Worm (Caenorhabditis elegans) whole organism, L2 larva: Measurements from ENCODE around the gene rad-51.

Source experiments
- C34F6.9 ChIP-seq: fragments of 150-350 bp; optimal IDR thresholded peaks from 2 replicates; lab custom pipeline; 2014; ENCODE audit warnings: missing biosample characterization, missing genetic modification characterization
- F13H6.1 ChIP-seq: sonication (generic microtip); optimal IDR thresholded peaks from 2 replicates; lab custom pipeline; 2016; ENCODE audit warnings: missing genetic modification characterization, missing compliant biosample characterization
- R02D3.7 ChIP-seq: fragments of 150-350 bp; optimal IDR thresholded peaks from 2 replicates; lab custom pipeline; 2014; ENCODE audit warnings: missing biosample characterization, missing genetic modification characterization
- Y55F3AM.14 ChIP-seq: fragments of 200-800 bp; sonication (Bioruptor generic); optimal IDR thresholded peaks from 2 replicates; lab custom pipeline; 2018; ENCODE audit warnings: mild to moderate bottlenecking, missing genetic modification characterization, missing compliant biosample characterization
- ZK546.5 ChIP-seq: sonication (generic microtip); optimal IDR thresholded peaks from 2 replicates; lab custom pipeline; 2017; ENCODE audit warnings: missing biosample characterization, missing genetic modification characterization
- alr-1 ChIP-seq: fragments of 150-350 bp; optimal IDR thresholded peaks from 2 replicates; lab custom pipeline; 2014; ENCODE audit warnings: missing biosample characterization, missing genetic modification characterization
- blmp-1 ChIP-seq: sonication (generic microtip); optimal IDR thresholded peaks from 2 replicates; lab custom pipeline; 2017; ENCODE audit warnings: missing genetic modification characterization, mild to moderate bottlenecking, missing compliant biosample characterization, antibody characterized with exemption, moderate library complexity; ENCODE audit not compliant: insufficient read depth
- ceh-16 ChIP-seq: fragments of 150-350 bp; optimal IDR thresholded peaks from 2 replicates; lab custom pipeline; 2014; ENCODE audit warnings: missing biosample characterization, missing genetic modification characterization
- ceh-82 ChIP-seq: fragments of 150-350 bp; optimal IDR thresholded peaks from 2 replicates; lab custom pipeline; 2014; ENCODE audit warnings: missing biosample characterization, missing genetic modification characterization
- crh-2 ChIP-seq: sonication (generic microtip); optimal IDR thresholded peaks from 2 replicates; lab custom pipeline; 2017; ENCODE audit warnings: missing biosample characterization, missing genetic modification characterization
- dmd-4 ChIP-seq: sonication (generic microtip); optimal IDR thresholded peaks from 2 replicates; lab custom pipeline; 2017; ENCODE audit warnings: missing biosample characterization, missing genetic modification characterization
- egl-27 ChIP-seq: sonication (generic microtip); optimal IDR thresholded peaks from 3 replicates; lab custom pipeline; 2017; ENCODE audit warnings: missing biosample characterization, missing genetic modification reagents, missing genetic modification characterization
- elt-1 ChIP-seq: fragments of 150-350 bp; optimal IDR thresholded peaks from 2 replicates; lab custom pipeline; 2014; ENCODE audit warnings: missing biosample characterization, missing genetic modification characterization
- elt-3 ChIP-seq: sonication (generic microtip); optimal IDR thresholded peaks from 2 replicates; lab custom pipeline; 2017; ENCODE audit warnings: missing biosample characterization, missing genetic modification characterization
- fos-1 ChIP-seq: fragments of 150-350 bp; optimal IDR thresholded peaks from 2 replicates; lab custom pipeline; 2014; ENCODE audit warnings: missing biosample characterization, missing genetic modification characterization
- gmeb-1 ChIP-seq: fragments of 150-350 bp; optimal IDR thresholded peaks from 2 replicates; lab custom pipeline; 2014; ENCODE audit warnings: missing biosample characterization, missing genetic modification characterization
- lin-11 ChIP-seq: fragments of 150-350 bp; sonication (generic microtip); optimal IDR thresholded peaks from 2 replicates; lab custom pipeline; 2014; ENCODE audit warnings: missing biosample characterization, missing genetic modification characterization, inconsistent platforms, mixed read lengths
- lin-13 ChIP-seq: fragments of 150-350 bp; optimal IDR thresholded peaks from 2 replicates; lab custom pipeline; 2014; ENCODE audit warnings: missing biosample characterization, missing genetic modification reagents, missing genetic modification characterization
- lin-39 ChIP-seq: fragments of 150-350 bp; optimal IDR thresholded peaks from 2 replicates; lab custom pipeline; 2014; ENCODE audit warnings: missing biosample characterization, missing genetic modification reagents, missing genetic modification characterization
- lsy-2 ChIP-seq, 2 experiments: fragments of 150-350 bp in 1 of 2; sonication (generic microtip) in 1 of 2; optimal IDR thresholded peaks; 2 replicates each; lab custom pipeline; 2014 to 2017; ENCODE audit warnings: missing biosample characterization in 2 of 2, missing genetic modification characterization in 2 of 2
- mab-5 ChIP-seq: fragments of 150-350 bp; optimal IDR thresholded peaks from 2 replicates; lab custom pipeline; 2014; ENCODE audit warnings: missing biosample characterization, missing genetic modification characterization
- mdl-1 ChIP-seq, 2 experiments: fragments of 150-350 bp in 1 of 2; sonication (generic microtip) in 1 of 2; optimal IDR thresholded peaks; 2 replicates each; lab custom pipeline; 2017; ENCODE audit warnings: missing biosample characterization in 2 of 2, missing genetic modification characterization in 2 of 2
- nhr-10 ChIP-seq: sonication (generic microtip); optimal IDR thresholded peaks from 2 replicates; lab custom pipeline; 2017; ENCODE audit warnings: missing biosample characterization, missing genetic modification characterization
- nhr-11 ChIP-seq: fragments of 150-350 bp; optimal IDR thresholded peaks from 2 replicates; lab custom pipeline; 2014; ENCODE audit warnings: missing biosample characterization, missing genetic modification characterization
- nhr-129 ChIP-seq: fragments of 150-350 bp; optimal IDR thresholded peaks from 2 replicates; lab custom pipeline; 2014; ENCODE audit warnings: missing biosample characterization, missing genetic modification characterization
- nhr-21 ChIP-seq: fragments of 150-350 bp; optimal IDR thresholded peaks from 2 replicates; lab custom pipeline; 2014; ENCODE audit warnings: missing biosample characterization, missing genetic modification characterization
- nhr-237 ChIP-seq: fragments of 150-350 bp; optimal IDR thresholded peaks from 2 replicates; lab custom pipeline; 2014; ENCODE audit warnings: missing biosample characterization, missing genetic modification characterization
- nhr-25 ChIP-seq: fragments of 150-350 bp; sonication (generic microtip); optimal IDR thresholded peaks from 3 replicates; lab custom pipeline; 2014; ENCODE audit warnings: missing biosample characterization, missing genetic modification characterization
- nhr-6 ChIP-seq: fragments of 150-350 bp; optimal IDR thresholded peaks from 2 replicates; lab custom pipeline; 2014; ENCODE audit warnings: missing biosample characterization, missing genetic modification characterization
- peb-1 ChIP-seq: fragments of 150-350 bp; optimal IDR thresholded peaks from 2 replicates; lab custom pipeline; 2014; ENCODE audit warnings: missing biosample characterization, missing genetic modification characterization
- sem-4 ChIP-seq: fragments of 150-350 bp; optimal IDR thresholded peaks from 2 replicates; lab custom pipeline; 2014; ENCODE audit warnings: missing biosample characterization, missing genetic modification reagents, missing genetic modification characterization
- skn-1 ChIP-seq: sonication (generic microtip); optimal IDR thresholded peaks from 2 replicates; lab custom pipeline; 2017; ENCODE audit warnings: missing biosample characterization, missing genetic modification characterization
- sma-3 ChIP-seq: sonication (generic microtip); optimal IDR thresholded peaks from 2 replicates; lab custom pipeline; 2016; ENCODE audit warnings: missing genetic modification reagents, missing genetic modification characterization, missing compliant biosample characterization
- sma-9 ChIP-seq, 2 experiments: fragments of 150-350 bp in 1 of 2; sonication (generic microtip) in 1 of 2; optimal IDR thresholded peaks; 2 replicates each; lab custom pipeline; 2014 to 2016; ENCODE audit warnings: missing genetic modification characterization in 2 of 2, mild to moderate bottlenecking in 1 of 2, missing biosample characterization in 1 of 2, missing compliant biosample characterization in 1 of 2, missing genetic modification reagents in 1 of 2, moderate library complexity in 1 of 2
- snpc-4 ChIP-seq: fragments of 150-350 bp; optimal IDR thresholded peaks from 2 replicates; lab custom pipeline; 2014; ENCODE audit warnings: missing biosample characterization, missing genetic modification characterization
- unc-39 ChIP-seq: fragments of 150-350 bp; optimal IDR thresholded peaks from 2 replicates; lab custom pipeline; 2014; ENCODE audit warnings: missing biosample characterization, missing genetic modification characterization
- unc-55 ChIP-seq: fragments of 150-350 bp; sonication (generic microtip); optimal IDR thresholded peaks from 3 replicates; lab custom pipeline; 2014; ENCODE audit warnings: missing biosample characterization, missing genetic modification reagents, missing genetic modification characterization
- unc-62 ChIP-seq: fragments of 150-350 bp; optimal IDR thresholded peaks from 2 replicates; lab custom pipeline; 2014; ENCODE audit warnings: missing biosample characterization, missing genetic modification reagents, missing genetic modification characterization
- zag-1 ChIP-seq: fragments of 150-350 bp; optimal IDR thresholded peaks from 2 replicates; lab custom pipeline; 2014; ENCODE audit warnings: missing biosample characterization, missing genetic modification characterization
- ztf-1 ChIP-seq: fragments of 200-800 bp; sonication (Bioruptor generic); conservative IDR thresholded peaks from 2 replicates; pipeline ENCODE4 v1.3.6; 2022; ENCODE audit warnings: missing genetic modification characterization, missing compliant biosample characterization
- ztf-4 ChIP-seq: fragments of 150-350 bp; optimal IDR thresholded peaks from 2 replicates; lab custom pipeline; 2014; ENCODE audit warnings: missing biosample characterization, missing genetic modification characterization

rad-51 gene

DNA sequence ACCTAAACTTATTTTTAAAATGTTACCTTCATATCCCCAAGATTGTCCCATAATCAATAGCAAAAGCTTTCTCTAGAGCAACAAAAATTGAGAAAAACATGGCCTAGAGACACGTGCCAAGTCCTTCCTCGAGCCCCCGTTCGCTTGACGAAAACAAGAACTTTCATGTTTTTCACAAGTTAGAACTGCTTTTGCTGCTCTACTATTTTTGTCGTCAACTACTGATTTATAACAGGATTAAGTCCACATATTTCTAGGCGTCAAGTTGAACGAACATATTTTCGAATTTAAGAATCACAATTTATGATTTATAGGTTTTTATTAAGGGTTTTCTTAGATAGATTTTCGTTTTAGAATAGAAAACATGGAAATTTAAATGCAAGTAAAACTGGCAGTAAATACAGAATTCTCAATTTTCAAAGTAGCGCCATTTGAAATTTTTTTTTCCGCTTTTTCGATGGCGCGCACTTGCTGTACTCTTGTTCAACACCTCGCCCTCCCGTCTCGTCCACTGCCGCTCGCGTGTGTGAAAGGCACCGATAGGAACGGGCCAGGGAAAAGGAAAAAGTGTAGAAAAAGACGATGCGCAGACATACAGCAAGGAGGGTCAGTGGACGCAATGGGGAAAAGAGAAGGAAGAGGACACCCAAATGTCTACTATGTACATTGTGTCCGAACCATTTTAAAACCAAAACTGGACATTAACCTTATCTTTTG lies at the start of gene rad-51:
Gene rad-51 (minus strand): TSS at position 51 of the 717 bp plus-strand sequence.
- peak; percentile 9 for TF ChIP-seq sma-9 (GFP tag; optimal IDR thresholded peaks at IDR 0.05; lab: Kevin White, UChicago)
- TF ChIP-seq sma-9 (tag; optimal IDR thresholded peaks at IDR 0.05; lab: Kevin White, UChicago), result no peak
- no peak for TF ChIP-seq nhr-237 (tag; lab: Kevin White, UChicago)
- TF ChIP-seq unc-39 (tag; lab: Kevin White, UChicago), result no peak
- peak; percentile 41 for TF ChIP-seq zag-1
- TF ChIP-seq ceh-16 (tag; lab: Kevin White, UChicago), result no peak
- TF ChIP-seq gmeb-1, result peak; percentile 74
- peak; percentile 46 for TF ChIP-seq lin-11 (tag; lab: Kevin White, UChicago)
- peak; percentile 92 for TF ChIP-seq crh-2 (tag; lab: Kevin White, UChicago)
- TF ChIP-seq unc-55 (GFP tag; lab: Kevin White, UChicago), result peak; percentile 52
- TF ChIP-seq lin-39 (tag; lab: Kevin White, UChicago), result no peak
- TF ChIP-seq nhr-10 (tag; lab: Kevin White, UChicago), result no peak
- peak; percentile 53 for TF ChIP-seq lin-13 (GFP tag; lab: Kevin White, UChicago)
- no peak for TF ChIP-seq R02D3.7 (tag; lab: Kevin White, UChicago)
- no peak for TF ChIP-seq egl-27
- peak; percentile 80 for TF ChIP-seq nhr-129 (tag; lab: Kevin White, UChicago)
- TF ChIP-seq nhr-11, result no peak
- peak in 1 of 2 experiments; percentile 59 for TF ChIP-seq lsy-2 (tag; optimal IDR thresholded peaks at IDR 0.05; lab: Kevin White, UChicago)
- peak; percentile 29 for TF ChIP-seq nhr-25
- TF ChIP-seq dmd-4 (tag; lab: Kevin White, UChicago), result no peak
- peak; percentile 17 for TF ChIP-seq nhr-21 (tag; lab: Kevin White, UChicago)
- no peak for TF ChIP-seq unc-62
- TF ChIP-seq sem-4, result no peak
- no peak for TF ChIP-seq mab-5 (tag; lab: Kevin White, UChicago)
- peak; percentile 75 for TF ChIP-seq C34F6.9 (tag; lab: Kevin White, UChicago)
- TF ChIP-seq mdl-1 (tag; optimal IDR thresholded peaks at IDR 0.05; lab: Kevin White, UChicago), result peak in 1 of 2 experiments; percentile 43
- TF ChIP-seq fos-1 (tag; lab: Kevin White, UChicago), result peak; percentile 65
- no peak for TF ChIP-seq ztf-1 (GFP tag; lab: Robert Waterston, UW)

DNA sequence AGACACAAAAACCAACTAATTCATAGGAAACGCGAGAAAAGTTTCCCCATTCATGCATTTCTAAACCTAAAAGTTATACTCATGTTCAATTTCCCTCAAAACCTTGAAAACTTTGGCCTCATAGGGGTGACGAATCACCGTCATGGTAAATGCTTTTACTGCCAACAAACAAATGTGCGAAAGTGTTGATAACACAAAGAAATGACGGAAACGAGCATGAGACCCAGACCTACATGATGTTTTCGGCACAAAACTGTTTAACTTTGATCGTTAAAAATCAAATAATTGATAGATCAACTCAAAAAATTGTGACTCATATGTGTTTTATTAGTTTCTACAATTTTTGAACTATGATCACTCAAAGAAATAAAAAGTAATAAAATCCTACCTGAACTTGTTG lies 47.8 kb upstream of the rad-51 start:
- TF ChIP-seq alr-1 (tag; lab: Kevin White, UChicago) (no peak), gmeb-1 (peak; percentile 32), egl-27 (no peak), sma-9 (GFP tag; optimal IDR thresholded peaks at IDR 0.05; lab: Kevin White, UChicago) (peak; percentile 22), sma-9 (tag; optimal IDR thresholded peaks at IDR 0.05; lab: Kevin White, UChicago) (no peak), dmd-4 (tag; lab: Kevin White, UChicago) (no peak), fos-1 (tag; lab: Kevin White, UChicago) (peak; percentile 93), nhr-11 (no peak), nhr-21 (tag; lab: Kevin White, UChicago) (no peak), lin-39 (tag; lab: Kevin White, UChicago) (no peak), ZK546.5 (tag; lab: Kevin White, UChicago) (no peak), lin-13 (GFP tag; lab: Kevin White, UChicago) (no peak), ceh-82 (no peak), nhr-10 (tag; lab: Kevin White, UChicago) (no peak), unc-62 (no peak), snpc-4 (no peak), sem-4 (no peak), elt-1 (tag; lab: Kevin White, UChicago) (no peak), elt-3 (tag; lab: Kevin White, UChicago) (no peak), ztf-4 (tag; lab: Kevin White, UChicago) (no peak), nhr-129 (tag; lab: Kevin White, UChicago) (peak; percentile 36), Y55F3AM.14 (GFP tag; lab: Kevin White, UChicago) (no peak), lsy-2 (tag; optimal IDR thresholded peaks at IDR 0.05; lab: Kevin White, UChicago) (no peak), mdl-1 (tag; optimal IDR thresholded peaks at IDR 0.05; lab: Kevin White, UChicago) (no peak), nhr-237 (tag; lab: Kevin White, UChicago) (no peak), crh-2 (tag; lab: Kevin White, UChicago) (peak; percentile 70), nhr-6 (tag; lab: Kevin White, UChicago) (no peak), unc-55 (GFP tag; lab: Kevin White, UChicago) (peak; percentile 45)
- TF ChIP-seq, all 48 proteins: peak for 6

DNA sequence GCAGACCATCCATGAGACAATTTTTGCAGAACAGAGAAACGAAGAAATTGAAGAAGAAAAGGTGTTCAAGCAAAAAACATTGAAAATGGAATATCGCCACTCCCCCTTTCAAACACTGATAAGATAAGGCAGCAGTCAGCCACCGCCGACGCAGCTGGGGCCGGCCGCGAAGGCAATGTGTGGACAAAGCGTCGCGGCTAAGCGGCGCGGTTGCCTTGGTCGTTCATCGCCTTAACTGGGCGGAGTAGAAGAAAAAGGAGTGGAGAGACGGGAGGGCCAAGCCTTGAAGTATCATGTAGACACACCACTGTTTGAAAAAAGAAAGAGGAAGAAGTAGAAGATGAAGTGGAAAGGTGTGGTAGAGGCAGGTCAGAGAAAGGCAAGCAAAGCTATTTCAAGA lies 46.9 kb upstream of the rad-51 start:
- no peak for TF ChIP-seq ztf-4 (tag; lab: Kevin White, UChicago)
- peak; percentile 17 for TF ChIP-seq nhr-25
- TF ChIP-seq peb-1 (tag; lab: Kevin White, UChicago), result no peak
- TF ChIP-seq F13H6.1 (tag; lab: Kevin White, UChicago), result peak; percentile 25
- TF ChIP-seq blmp-1 (tag; lab: Kevin White, UChicago), result peak; percentile 22
- peak; percentile 68 for TF ChIP-seq fos-1 (tag; lab: Kevin White, UChicago)
- peak; percentile 44 for TF ChIP-seq sma-3 (GFP tag; lab: Kevin White, UChicago)
- peak; percentile 28 for TF ChIP-seq sma-9 (GFP tag; optimal IDR thresholded peaks at IDR 0.05; lab: Kevin White, UChicago)
- no peak for TF ChIP-seq sma-9 (tag; optimal IDR thresholded peaks at IDR 0.05; lab: Kevin White, UChicago)
- TF ChIP-seq ceh-16 (tag; lab: Kevin White, UChicago), result no peak
- no peak for TF ChIP-seq skn-1 (tag; lab: Kevin White, UChicago)
- peak; percentile 35 for TF ChIP-seq crh-2 (tag; lab: Kevin White, UChicago)
